Fruit fly (Drosophila melanogaster) whole organism, embryonic: ENCODE data around the gene Osi6.

ENCODE experiments used
- Awh ChIP-seq: fragments of 200-800 bp; sonication (Bioruptor generic); IDR thresholded peaks from 2 replicates; pipeline ENCODE4, ENCODE4 v1.3.6; 2022; ENCODE audit warnings: missing biosample characterization, missing genetic modification characterization
- CG10431 ChIP-seq: fragments of 200-800 bp; sonication (Bioruptor generic); optimal IDR thresholded peaks from 3 replicates; lab custom pipeline; 2018; ENCODE audit warnings: missing biosample characterization, mild to moderate bottlenecking, missing genetic modification characterization
- CG11456 ChIP-seq: fragments of 200-800 bp; sonication (Bioruptor generic); IDR thresholded peaks from 3 replicates; pipeline ENCODE4 v1.3.6; 2022; ENCODE audit warnings: missing biosample characterization, missing genetic modification characterization
- CG12155 ChIP-seq: fragments of 200-800 bp; sonication (Bioruptor generic); optimal IDR thresholded peaks from 3 replicates; lab custom pipeline; 2016; ENCODE audit warnings: missing biosample characterization, missing genetic modification characterization
- CG12236 ChIP-seq: fragments of 200-800 bp; sonication (Bioruptor generic); optimal IDR thresholded peaks from 2 replicates; lab custom pipeline; 2016; ENCODE audit warnings: missing biosample characterization, missing genetic modification characterization
- CG15011 ChIP-seq: fragments of 200-800 bp; sonication (Bioruptor generic); optimal IDR thresholded peaks from 3 replicates; lab custom pipeline; 2018; ENCODE audit warnings: missing biosample characterization, mild to moderate bottlenecking, missing genetic modification characterization
- CG15073 ChIP-seq: fragments of 200-800 bp; sonication (Bioruptor generic); optimal IDR thresholded peaks from 2 replicates; lab custom pipeline; 2016; ENCODE audit warnings: missing biosample characterization, missing genetic modification characterization
- CG1529 ChIP-seq: fragments of 200-800 bp; sonication (Bioruptor generic); optimal IDR thresholded peaks from 3 replicates; lab custom pipeline; 2018; ENCODE audit warnings: missing biosample characterization, missing genetic modification characterization
- CG15479 ChIP-seq: fragments of 200-800 bp; sonication (Bioruptor generic); optimal IDR thresholded peaks from 3 replicates; lab custom pipeline; 2019; ENCODE audit warnings: missing biosample characterization, mild to moderate bottlenecking, missing genetic modification characterization, moderate library complexity
- CG1602 ChIP-seq: fragments of 200-800 bp; sonication (Bioruptor generic); optimal IDR thresholded peaks from 3 replicates; lab custom pipeline; 2016; ENCODE audit warnings: missing biosample characterization, missing genetic modification characterization
- CG17359 ChIP-seq: fragments of 200-800 bp; sonication (Bioruptor generic); optimal IDR thresholded peaks from 3 replicates; lab custom pipeline; 2018; ENCODE audit warnings: missing biosample characterization, mild to moderate bottlenecking, missing genetic modification characterization, moderate library complexity
- CG31441 ChIP-seq: fragments of 200-800 bp; sonication (Bioruptor generic); IDR thresholded peaks from 2 replicates; pipeline ENCODE4 v1.3.6; 2022; ENCODE audit warnings: missing biosample characterization, missing genetic modification characterization
- CG33213 ChIP-seq: fragments of 200-800 bp; sonication (Bioruptor generic); optimal IDR thresholded peaks from 3 replicates; lab custom pipeline; 2016; ENCODE audit warnings: missing biosample characterization, missing genetic modification characterization
- CG43689 ChIP-seq: fragments of 200-800 bp; sonication (Bioruptor generic); IDR thresholded peaks from 2 replicates; pipeline ENCODE4 v1.3.6; 2022; ENCODE audit warnings: missing biosample characterization, missing genetic modification characterization
- CG4404 ChIP-seq: fragments of 200-800 bp; sonication (Bioruptor generic); IDR thresholded peaks from 2 replicates; pipeline ENCODE4 v1.3.6; 2022; ENCODE audit warnings: missing biosample characterization, missing genetic modification characterization
- CG4707 ChIP-seq: fragments of 200-800 bp; sonication (Bioruptor generic); optimal IDR thresholded peaks from 2 replicates; lab custom pipeline; 2018; ENCODE audit warnings: missing biosample characterization, mild to moderate bottlenecking, missing genetic modification characterization, moderate library complexity
- CG5245 ChIP-seq: fragments of 200-800 bp; sonication (Bioruptor generic); optimal IDR thresholded peaks from 3 replicates; lab custom pipeline; 2016; ENCODE audit warnings: missing biosample characterization, missing genetic modification characterization
- CG7928 ChIP-seq: fragments of 200-800 bp; sonication (Bioruptor generic); optimal IDR thresholded peaks from 2 replicates; lab custom pipeline; 2017; ENCODE audit warnings: missing biosample characterization, mild to moderate bottlenecking, missing genetic modification characterization
- CG9932 ChIP-seq: fragments of 200-800 bp; sonication (Bioruptor generic); IDR thresholded peaks from 2 replicates; pipeline ENCODE4 v1.3.6; 2022; ENCODE audit warnings: missing biosample characterization, missing genetic modification characterization
- Dip3 ChIP-seq: fragments of 200-800 bp; sonication (Bioruptor generic); optimal IDR thresholded peaks from 3 replicates; lab custom pipeline; 2016; ENCODE audit warnings: missing biosample characterization, missing genetic modification characterization
- Doc2 ChIP-seq: fragments of 200-800 bp; sonication (Bioruptor generic); IDR thresholded peaks from 2 replicates; pipeline ENCODE4 v1.3.6; 2022; ENCODE audit warnings: missing biosample characterization, missing genetic modification characterization
- Dref ChIP-seq: fragments of 200-800 bp; sonication (Bioruptor generic); IDR thresholded peaks from 2 replicates; pipeline ENCODE4 v1.3.6; 2022; ENCODE audit warnings: missing biosample characterization, missing genetic modification characterization
- Elba2 ChIP-seq: fragments of 200-800 bp; sonication (Bioruptor generic); optimal IDR thresholded peaks from 3 replicates; lab custom pipeline; 2016; ENCODE audit warnings: missing biosample characterization, missing genetic modification characterization
- Gsc ChIP-seq: fragments of 200-800 bp; sonication (Bioruptor generic); IDR thresholded peaks from 2 replicates; pipeline ENCODE4 v1.3.6; 2022; ENCODE audit warnings: missing biosample characterization, missing genetic modification characterization
- Hand ChIP-seq: fragments of 200-800 bp; sonication (Bioruptor generic); optimal IDR thresholded peaks from 2 replicates; lab custom pipeline; 2017; ENCODE audit warnings: mild to moderate bottlenecking, missing biosample characterization, missing genetic modification reagents, missing genetic modification characterization
- Hmx ChIP-seq: fragments of 200-800 bp; sonication (Bioruptor generic); optimal IDR thresholded peaks from 2 replicates; lab custom pipeline; 2016; ENCODE audit warnings: missing biosample characterization, missing genetic modification characterization
- Hr3 ChIP-seq: fragments of 200-800 bp; sonication (Bioruptor generic); optimal IDR thresholded peaks from 3 replicates; lab custom pipeline; 2016; ENCODE audit warnings: missing biosample characterization, missing genetic modification characterization
- Hr51 ChIP-seq, 2 experiments: fragments of 200-800 bp; sonication (Bioruptor generic); optimal IDR thresholded peaks; 2 replicates in 1 of 2; 3 replicates in 1 of 2; lab custom pipeline; 2016 to 2018; ENCODE audit warnings: missing biosample characterization in 2 of 2, missing genetic modification characterization in 2 of 2, mild to moderate bottlenecking in 1 of 2, moderate library complexity in 1 of 2
- MESR4 ChIP-seq: fragments of 200-800 bp; sonication (Bioruptor generic); optimal IDR thresholded peaks from 2 replicates; lab custom pipeline; 2018; ENCODE audit warnings: missing biosample characterization, mild to moderate bottlenecking, missing genetic modification characterization, moderate library complexity
- Rfx ChIP-seq: fragments of 200-800 bp; sonication (Bioruptor generic); IDR thresholded peaks from 2 replicates; pipeline ENCODE4 v1.3.6; 2022; ENCODE audit warnings: missing biosample characterization, missing genetic modification characterization
- Sox102F ChIP-seq: fragments of 200-800 bp; sonication (Bioruptor generic); optimal IDR thresholded peaks from 2 replicates; lab custom pipeline; 2018; ENCODE audit warnings: missing biosample characterization, mild to moderate bottlenecking, missing genetic modification characterization, moderate library complexity
- Sry-δ ChIP-seq: fragments of 200-800 bp; sonication (Bioruptor generic); optimal IDR thresholded peaks from 2 replicates; lab custom pipeline; 2016; ENCODE audit warnings: missing biosample characterization, missing genetic modification characterization
- amos ChIP-seq: fragments of 200-800 bp; sonication (Bioruptor generic); IDR thresholded peaks from 2 replicates; pipeline ENCODE4 v1.3.6; 2022; ENCODE audit warnings: missing biosample characterization, missing genetic modification characterization; ENCODE audit not compliant: partially characterized antibody
- ato ChIP-seq: fragments of 200-800 bp; sonication (Bioruptor generic); IDR thresholded peaks from 2 replicates; pipeline ENCODE4 v1.3.6; 2022; ENCODE audit warnings: missing biosample characterization, missing genetic modification characterization; ENCODE audit not compliant: partially characterized antibody
- bowl ChIP-seq: fragments of 200-800 bp; sonication (Bioruptor generic); IDR thresholded peaks from 2 replicates; pipeline ENCODE4 v1.3.6; 2022; ENCODE audit warnings: missing biosample characterization, missing genetic modification characterization
- chif ChIP-seq, 2 experiments: fragments of 200-800 bp; sonication (Bioruptor generic); optimal IDR thresholded peaks; 3 replicates each; lab custom pipeline; 2016; ENCODE audit warnings: missing biosample characterization in 2 of 2, missing genetic modification characterization in 2 of 2
- crp ChIP-seq, 2 experiments: fragments of 200-800 bp; sonication (Bioruptor generic); optimal IDR thresholded peaks; 2 replicates in 1 of 2; 3 replicates in 1 of 2; lab custom pipeline; 2017; ENCODE audit warnings: missing biosample characterization in 2 of 2, missing genetic modification characterization in 2 of 2, mild to moderate bottlenecking in 1 of 2, moderate library complexity in 1 of 2
- danr ChIP-seq: fragments of 200-800 bp; sonication (Bioruptor generic); IDR thresholded peaks from 2 replicates; pipeline ENCODE4 v1.3.6; 2022; ENCODE audit warnings: missing biosample characterization, missing genetic modification characterization
- dmrt99B ChIP-seq: fragments of 200-800 bp; sonication (Bioruptor generic); optimal IDR thresholded peaks from 2 replicates; lab custom pipeline; 2018; ENCODE audit warnings: missing biosample characterization, mild to moderate bottlenecking, missing genetic modification characterization, moderate library complexity
- dpn ChIP-seq, 2 experiments: fragments of 200-800 bp; sonication (Bioruptor generic); optimal IDR thresholded peaks; 3 replicates each; lab custom pipeline; 2016; ENCODE audit warnings: missing biosample characterization in 2 of 2, missing genetic modification characterization in 2 of 2
- fd96Cb ChIP-seq: fragments of 200-800 bp; sonication (Bioruptor generic); optimal IDR thresholded peaks from 2 replicates; lab custom pipeline; 2018; ENCODE audit warnings: missing biosample characterization, mild to moderate bottlenecking, missing genetic modification characterization, moderate library complexity
- hth ChIP-seq: fragments of >200 bp; optimal IDR thresholded peaks from 2 replicates; lab custom pipeline; 2017; ENCODE audit warnings: inconsistent platforms
- knrl ChIP-seq: fragments of 200-800 bp; sonication (Bioruptor generic); IDR thresholded peaks from 3 replicates; pipeline ENCODE4 v1.3.6; 2022; ENCODE audit warnings: missing biosample characterization, missing genetic modification characterization; ENCODE audit not compliant: partially characterized antibody
- mirr ChIP-seq: fragments of 200-800 bp; sonication (Bioruptor generic); optimal IDR thresholded peaks from 3 replicates; lab custom pipeline; 2018; ENCODE audit warnings: missing biosample characterization, mild to moderate bottlenecking, missing genetic modification characterization
- psq ChIP-seq: fragments of 200-800 bp; sonication (Bioruptor generic); optimal IDR thresholded peaks from 2 replicates; lab custom pipeline; 2017; ENCODE audit warnings: missing biosample characterization, missing genetic modification characterization
- repo ChIP-seq: fragments of 200-800 bp; sonication (Bioruptor generic); optimal IDR thresholded peaks from 2 replicates; lab custom pipeline; 2016; ENCODE audit warnings: missing biosample characterization, missing genetic modification characterization
- ro ChIP-seq: fragments of 200-800 bp; sonication (Bioruptor generic); IDR thresholded peaks from 2 replicates; pipeline ENCODE4 v1.3.6; 2022; ENCODE audit warnings: missing biosample characterization, missing genetic modification characterization
- row ChIP-seq: fragments of 200-800 bp; sonication (Bioruptor generic); IDR thresholded peaks from 3 replicates; pipeline ENCODE4 v1.3.6; 2022; ENCODE audit warnings: missing biosample characterization, missing genetic modification characterization
- sens ChIP-seq: fragments of 200-800 bp; sonication (Bioruptor generic); peaks from one replicate; lab custom pipeline; 2016; ENCODE audit warnings: missing biosample characterization, missing genetic modification characterization
- seq ChIP-seq: fragments of 200-800 bp; sonication (Bioruptor generic); IDR thresholded peaks from 2 replicates; pipeline ENCODE4 v1.3.6; 2022; ENCODE audit warnings: missing biosample characterization, missing genetic modification characterization
- sisA ChIP-seq: fragments of 200-800 bp; sonication (Bioruptor generic); IDR thresholded peaks from 2 replicates; pipeline ENCODE4 v1.3.6; 2022; ENCODE audit warnings: missing biosample characterization, missing genetic modification characterization
- wdn ChIP-seq: fragments of 200-800 bp; sonication (Bioruptor generic); IDR thresholded peaks from 2 replicates; pipeline ENCODE4 v1.3.6; 2022; ENCODE audit warnings: missing biosample characterization, missing genetic modification characterization
- zfh2 ChIP-seq: fragments of 200-800 bp; sonication (Bioruptor generic); optimal IDR thresholded peaks from 2 replicates; lab custom pipeline; 2016; ENCODE audit warnings: missing biosample characterization, missing genetic modification characterization

The Osi6 gene

dm6 chr3R:6233104-6233503 lies 1.4 kb upstream of the Osi6 start (continued):
- TF ChIP-seq fd96Cb (peak; percentile 21), Dref (GFP tag; lab: Robert Waterston, UW) (no peak), CG12155 (GFP tag; lab: Kevin White, UChicago) (no peak), crp (GFP tag; optimal IDR thresholded peaks at IDR 0.05; lab: Kevin White, UChicago) (no peak), CG7928 (GFP tag; lab: Kevin White, UChicago) (no peak), chif (GFP tag; optimal IDR thresholded peaks at IDR 0.05; lab: Kevin White, UChicago) (no peak), CG1529 (no peak), Sry-δ (GFP tag; lab: Kevin White, UChicago) (no peak), Awh (GFP tag; lab: Robert Waterston, UW) (no peak), CG1602 (GFP tag; lab: Kevin White, UChicago) (no peak), seq (GFP tag; lab: Robert Waterston, UW) (no peak), ato (GFP tag; lab: Robert Waterston, UW) (no peak), dpn (GFP tag; optimal IDR thresholded peaks at IDR 0.05; lab: Kevin White, UChicago) (no peak), Doc2 (no peak), Hr3 (GFP tag; lab: Kevin White, UChicago) (no peak), CG33213 (GFP tag; lab: Kevin White, UChicago) (no peak), CG9932 (GFP tag; lab: Robert Waterston, UW) (no peak), psq (GFP tag; lab: Kevin White, UChicago) (no peak), CG31441 (peak; percentile 42; the same call in 1 of the 2 replicates), Gsc (GFP tag; lab: Robert Waterston, UW) (no peak), Dip3 (GFP tag; lab: Kevin White, UChicago) (no peak), mirr (GFP tag; lab: Kevin White, UChicago) (no peak), repo (no peak), CG11456 (GFP tag; lab: Robert Waterston, UW) (no peak), Elba2 (GFP tag; lab: Kevin White, UChicago) (no peak), amos (GFP tag; lab: Robert Waterston, UW) (no peak), row (GFP tag; lab: Robert Waterston, UW) (0 out of 3 replicates have a peak, but pooled peaks have one; percentile 8), CG4707 (no peak), CG12236 (no peak), Hand (GFP tag; lab: Kevin White, UChicago) (no peak), danr (GFP tag; lab: Robert Waterston, UW) (no peak), Hmx (no peak), CG15011 (no peak), Sox102F (GFP tag; lab: Kevin White, UChicago) (peak; percentile 52), sisA (no peak), CG15479 (GFP tag; lab: Kevin White, UChicago) (no peak), CG10431 (GFP tag; lab: Kevin White, UChicago) (no peak), dmrt99B (peak; percentile 63), CG5245 (GFP tag; lab: Kevin White, UChicago) (no peak), wdn (GFP tag; lab: Robert Waterston, UW) (no peak), zfh2 (GFP tag; lab: Kevin White, UChicago) (no peak), sens (GFP tag; lab: Kevin White, UChicago) (peak; percentile 80), CG43689 (GFP tag; lab: Robert Waterston, UW) (no peak), CG17359 (peak; percentile 16), CG4404 (GFP tag; lab: Robert Waterston, UW) (no peak), ro (GFP tag; lab: Robert Waterston, UW) (no peak), hth (no peak), bowl (GFP tag; lab: Robert Waterston, UW) (no peak), Hr51 (GFP tag; optimal IDR thresholded peaks at IDR 0.05; lab: Kevin White, UChicago) (peak in 1 of 2 experiments; percentile 37), CG15073 (GFP tag; lab: Kevin White, UChicago) (no peak), MESR4 (no peak), Rfx (GFP tag; lab: Robert Waterston, UW) (no peak), knrl (GFP tag; lab: Robert Waterston, UW) (no peak)
